Worm (Caenorhabditis elegans): ENCODE data around the gene snf-3.

DNA sequence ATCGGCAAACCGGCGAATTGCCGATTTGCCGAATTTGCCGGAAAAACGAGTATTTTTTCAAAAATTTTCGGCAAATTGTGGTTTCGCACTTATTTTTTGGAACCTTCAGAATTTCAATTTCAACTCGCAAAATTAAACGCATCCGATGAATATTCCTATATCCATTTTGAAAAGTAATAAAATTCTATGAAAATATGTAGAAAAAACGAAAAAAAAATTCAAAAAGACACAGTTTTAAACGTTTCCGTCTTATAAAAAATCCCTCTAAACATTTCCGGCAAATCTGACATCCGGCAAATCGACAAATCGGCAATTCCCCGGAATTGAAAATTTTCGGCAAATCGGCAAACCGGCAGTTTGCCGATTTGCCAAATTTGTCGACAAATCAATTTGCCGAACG lies 46.1 kb upstream of the snf-3 start, which contains the start of gene str-148:
- no peak for TF ChIP-seq akir-1 (GFP tag; optimal IDR thresholded peaks at IDR 0.05)
- TF ChIP-seq F33H1.4 (GFP tag; IDR thresholded peaks at IDR 0.05): no peak
- TF ChIP-seq somi-1 (GFP tag; optimal IDR thresholded peaks at IDR 0.05): no peak
- no peak for TF ChIP-seq snpc-4 (GFP tag; optimal IDR thresholded peaks at IDR 0.05)
- TF ChIP-seq snpc-4 (tag; optimal IDR thresholded peaks at IDR 0.05): no peak
- TF ChIP-seq madf-3 (GFP tag; IDR thresholded peaks at IDR 0.05): no peak
- no peak for TF ChIP-seq Y79H2A.3 (GFP tag; conservative IDR thresholded peaks at IDR 0.05)
- TF ChIP-seq hmg-1.2 (GFP tag; IDR thresholded peaks at IDR 0.05): no peak
- TF ChIP-seq let-526 (GFP tag; IDR thresholded peaks at IDR 0.05): no peak
- TF ChIP-seq Y56A3A.18 (GFP tag; IDR thresholded peaks at IDR 0.05): no peak

Measured in whole organism, young adult.